Fruit fly (Drosophila melanogaster) whole organism, pupa: ENCODE results near the gene Tsp.

Experiments used
- CG10348 ChIP-seq: fragments of 200-800 bp; sonication (Bioruptor generic); IDR thresholded peaks from 2 replicates; pipeline ENCODE4 v1.3.6; 2022; ENCODE audit warnings: missing biosample characterization, missing genetic modification characterization
- CG12605 ChIP-seq: fragments of 200-800 bp; sonication (Bioruptor generic); IDR thresholded peaks from 2 replicates; pipeline ENCODE4 v1.3.6; 2022; ENCODE audit warnings: missing biosample characterization, missing genetic modification characterization
- CG13204 ChIP-seq: fragments of 200-800 bp; sonication (Bioruptor generic); optimal IDR thresholded peaks from 2 replicates; lab custom pipeline; 2018; ENCODE audit warnings: missing biosample characterization, mild to moderate bottlenecking, missing genetic modification characterization, moderate library complexity
- CG14655 ChIP-seq: fragments of 200-800 bp; sonication (Bioruptor generic); optimal IDR thresholded peaks from 3 replicates; lab custom pipeline; 2017; ENCODE audit warnings: mild to moderate bottlenecking, missing biosample characterization, missing genetic modification reagents, missing genetic modification characterization
- CG15710 ChIP-seq: fragments of 200-800 bp; sonication (Bioruptor generic); optimal IDR thresholded peaks from 2 replicates; lab custom pipeline; 2018; ENCODE audit warnings: missing biosample characterization, mild to moderate bottlenecking, missing genetic modification characterization, moderate library complexity
- CG17806 ChIP-seq: fragments of 200-800 bp; sonication (Bioruptor generic); optimal IDR thresholded peaks from 2 replicates; lab custom pipeline; 2018; ENCODE audit warnings: missing biosample characterization, mild to moderate bottlenecking, missing genetic modification characterization, moderate library complexity
- CG32121 ChIP-seq: fragments of 200-800 bp; sonication (Bioruptor generic); IDR thresholded peaks from 2 replicates; pipeline ENCODE4 v1.3.6; 2022; ENCODE audit warnings: missing biosample characterization, missing genetic modification characterization
- CG34367 ChIP-seq: fragments of 200-800 bp; sonication (Bioruptor generic); optimal IDR thresholded peaks from 2 replicates; lab custom pipeline; 2018; ENCODE audit warnings: missing biosample characterization, mild to moderate bottlenecking, missing genetic modification characterization
- CG4496 ChIP-seq: fragments of 200-800 bp; sonication (Bioruptor generic); IDR thresholded peaks from 3 replicates; pipeline ENCODE4 v1.3.6; 2022; ENCODE audit warnings: missing biosample characterization, missing genetic modification characterization
- CG8159 ChIP-seq: fragments of 200-800 bp; sonication (Bioruptor generic); optimal IDR thresholded peaks from 3 replicates; lab custom pipeline; 2018; ENCODE audit warnings: missing biosample characterization, mild to moderate bottlenecking, missing genetic modification characterization, moderate library complexity
- CG8301 ChIP-seq: fragments of 200-800 bp; sonication (Bioruptor generic); optimal IDR thresholded peaks from 2 replicates; lab custom pipeline; 2018; ENCODE audit warnings: missing biosample characterization, mild to moderate bottlenecking, missing genetic modification characterization
- CG9948 ChIP-seq: fragments of 200-800 bp; sonication (Bioruptor generic); optimal IDR thresholded peaks from 2 replicates; lab custom pipeline; 2018; ENCODE audit warnings: missing biosample characterization, mild to moderate bottlenecking, missing genetic modification characterization, moderate library complexity
- D1 ChIP-seq: fragments of 200-800 bp; sonication (Bioruptor generic); optimal IDR thresholded peaks from 2 replicates; lab custom pipeline; 2018; ENCODE audit warnings: missing biosample characterization, mild to moderate bottlenecking, missing genetic modification characterization, moderate library complexity
- EcR ChIP-seq: fragments of 200-800 bp; sonication (Bioruptor generic); optimal IDR thresholded peaks from 3 replicates; lab custom pipeline; 2019; ENCODE audit warnings: missing biosample characterization, missing genetic modification characterization, mild to moderate bottlenecking, moderate library complexity, missing genetic modification reagents
- Ets98B ChIP-seq: fragments of 200-800 bp; sonication (Bioruptor generic); IDR thresholded peaks from 2 replicates; pipeline ENCODE4 v1.3.6; 2022; ENCODE audit warnings: missing biosample characterization, missing genetic modification characterization
- Pif1A ChIP-seq: fragments of 200-800 bp; sonication (Bioruptor generic); optimal IDR thresholded peaks from 3 replicates; lab custom pipeline; 2016; ENCODE audit warnings: missing biosample characterization, missing genetic modification characterization
- Pif1B ChIP-seq: fragments of 200-800 bp; sonication (Bioruptor generic); optimal IDR thresholded peaks from 3 replicates; lab custom pipeline; 2016; ENCODE audit warnings: missing biosample characterization, missing genetic modification characterization
- Snoo ChIP-seq: fragments of 200-800 bp; sonication (Bioruptor generic); optimal IDR thresholded peaks from 3 replicates; lab custom pipeline; 2017; ENCODE audit warnings: missing biosample characterization, mild to moderate bottlenecking, missing genetic modification characterization, inconsistent platforms
- fd96Ca ChIP-seq: fragments of 200-800 bp; sonication (Bioruptor generic); IDR thresholded peaks from 3 replicates; pipeline ENCODE4 v1.3.6; 2022; ENCODE audit warnings: missing biosample characterization, missing genetic modification characterization
- gl ChIP-seq: fragments of 200-800 bp; sonication (Bioruptor generic); optimal IDR thresholded peaks from 2 replicates; lab custom pipeline; 2018; ENCODE audit warnings: missing biosample characterization, mild to moderate bottlenecking, missing genetic modification characterization
- rn ChIP-seq: fragments of 200-800 bp; sonication (Bioruptor generic); IDR thresholded peaks from 2 replicates; pipeline ENCODE4 v1.3.6; 2022; ENCODE audit warnings: missing biosample characterization, missing genetic modification characterization

Tsp gene

DNA sequence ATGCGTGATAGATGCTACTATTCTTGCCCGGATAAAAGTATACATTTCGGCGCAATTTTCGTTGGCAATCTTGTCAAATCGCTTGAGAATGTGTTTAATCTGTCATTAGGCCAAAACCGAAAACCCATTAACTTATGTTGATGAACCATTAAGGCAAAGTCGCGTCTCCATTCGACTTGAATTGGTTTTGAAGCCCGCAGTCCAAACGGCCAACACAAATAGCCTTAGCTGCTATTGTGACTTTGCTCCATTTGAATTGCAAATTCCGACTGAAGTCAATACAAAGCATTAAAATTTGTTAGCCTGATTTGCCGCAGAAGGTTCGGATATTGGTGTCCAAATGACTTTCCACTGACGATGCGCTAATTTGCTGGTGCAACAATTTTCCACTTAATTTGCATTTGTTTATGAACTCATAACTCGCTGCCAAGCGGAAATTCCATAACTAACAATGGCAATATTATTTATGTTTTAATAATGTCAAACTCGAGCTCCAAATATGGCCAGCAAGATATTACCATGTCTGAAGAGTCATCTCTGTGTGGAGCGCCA lies 2.4 kb downstream of the Tsp start:
- TF ChIP-seq gl (tag; lab: Kevin White, UChicago), result no peak
- TF ChIP-seq Pif1B (GFP tag; lab: Kevin White, UChicago), result no peak
- TF ChIP-seq CG8159 (tag; lab: Kevin White, UChicago), result no peak
- TF ChIP-seq CG14655 (GFP tag; lab: Kevin White, UChicago), result no peak
- TF ChIP-seq fd96Ca (GFP tag; lab: Robert Waterston, UW), result no peak
- TF ChIP-seq CG4496, result no peak
- TF ChIP-seq, all 21 proteins: peak for 0

DNA sequence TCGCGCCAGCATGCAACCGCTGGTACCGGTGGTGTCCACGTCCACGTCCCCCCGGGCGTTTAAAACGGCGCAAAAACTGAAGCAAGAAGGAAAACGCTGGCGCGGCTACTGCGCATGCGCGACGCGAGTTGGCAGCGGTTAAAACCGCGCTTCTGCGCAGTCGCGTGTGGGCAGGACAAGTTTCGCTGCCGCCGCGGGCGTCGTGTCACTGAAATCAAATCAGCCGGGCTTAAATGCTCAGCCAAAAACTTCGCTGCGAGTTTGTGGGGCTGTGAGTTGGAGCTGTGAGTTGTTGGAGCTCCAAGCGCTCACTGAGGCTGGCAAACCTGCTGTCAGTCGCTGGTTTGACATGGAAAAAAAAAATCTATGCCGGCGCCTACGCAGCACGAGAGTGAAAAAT lies 3.8 kb downstream of the Tsp start:
- no peak for TF ChIP-seq Pif1B (GFP tag; lab: Kevin White, UChicago)
- TF ChIP-seq Ets98B (GFP tag; lab: Robert Waterston, UW), result peak; percentile 14; the same call in 1 of the 2 replicates
- TF ChIP-seq fd96Ca (GFP tag; lab: Robert Waterston, UW), result 0 out of 3 replicates have a peak, but pooled peaks have one; percentile 18
- TF ChIP-seq CG14655 (GFP tag; lab: Kevin White, UChicago), result no peak
- TF ChIP-seq gl (tag; lab: Kevin White, UChicago), result no peak
- no peak for TF ChIP-seq CG12605 (GFP tag; lab: Robert Waterston, UW)
- no peak for TF ChIP-seq EcR (GFP tag; lab: Kevin White, UChicago)
- TF ChIP-seq CG4496, result peak; percentile 55; the same call in 1 of the 3 replicates
- TF ChIP-seq, all 21 proteins: peak for 3

DNA sequence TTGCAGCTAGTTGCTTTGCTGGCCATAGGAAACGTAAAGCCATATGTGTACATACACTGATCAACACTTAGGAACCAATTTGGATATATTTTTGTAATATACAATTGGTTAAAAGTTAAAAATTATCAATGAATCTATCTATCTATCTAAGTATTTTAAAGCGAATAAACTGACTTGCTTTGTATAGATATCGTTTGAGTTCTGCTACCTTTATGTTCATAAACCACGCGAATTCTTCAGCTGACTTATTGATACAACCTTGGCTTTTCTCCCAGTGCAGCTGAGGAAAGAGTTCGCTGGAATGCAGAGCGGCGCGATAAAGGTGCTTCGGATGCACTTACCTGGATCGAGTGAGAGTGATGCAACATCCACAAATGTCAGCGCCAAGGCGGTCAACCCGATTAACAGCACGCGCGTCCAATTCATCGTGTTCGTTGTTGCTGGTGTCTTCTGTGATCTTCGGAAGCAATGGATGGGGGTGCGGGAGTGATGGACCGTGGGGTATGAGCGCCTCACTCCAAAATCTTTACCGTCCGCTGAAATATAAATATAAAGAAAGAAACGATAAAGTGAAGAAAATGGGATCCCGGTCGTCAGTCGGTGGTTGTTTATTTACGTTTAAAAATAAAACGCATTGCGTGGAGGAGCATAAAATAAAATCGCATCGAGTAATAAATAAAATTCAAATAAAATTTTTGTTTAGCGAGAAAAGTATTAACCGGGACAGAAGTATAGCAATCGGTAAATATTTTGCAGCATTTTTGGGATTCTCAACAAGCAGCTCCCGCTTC lies 7.3 kb downstream of the Tsp start:
- TF ChIP-seq CG8159 (tag; lab: Kevin White, UChicago) (peak; percentile 62), D1 (tag; lab: Kevin White, UChicago) (no peak), Pif1B (GFP tag; lab: Kevin White, UChicago) (peak; percentile 39), EcR (GFP tag; lab: Kevin White, UChicago) (peak; percentile 55), Pif1A (GFP tag; lab: Kevin White, UChicago) (peak; percentile 32), CG8301 (tag; lab: Kevin White, UChicago) (no peak), Snoo (tag; lab: Kevin White, UChicago) (no peak), CG9948 (tag; lab: Kevin White, UChicago) (peak; percentile 41), CG34367 (tag; lab: Kevin White, UChicago) (peak; percentile 0), rn (GFP tag; lab: Robert Waterston, UW) (no peak), CG10348 (GFP tag; lab: Robert Waterston, UW) (no peak), CG17806 (tag; lab: Kevin White, UChicago) (peak; percentile 34), CG12605 (GFP tag; lab: Robert Waterston, UW) (no peak), CG15710 (tag; lab: Kevin White, UChicago) (peak; percentile 46), CG14655 (GFP tag; lab: Kevin White, UChicago) (no peak), gl (tag; lab: Kevin White, UChicago) (no peak), Ets98B (GFP tag; lab: Robert Waterston, UW) (no peak), CG32121 (GFP tag; lab: Robert Waterston, UW) (no peak), CG13204 (GFP tag; lab: Kevin White, UChicago) (peak; percentile 16), fd96Ca (GFP tag; lab: Robert Waterston, UW) (no peak)

DNA sequence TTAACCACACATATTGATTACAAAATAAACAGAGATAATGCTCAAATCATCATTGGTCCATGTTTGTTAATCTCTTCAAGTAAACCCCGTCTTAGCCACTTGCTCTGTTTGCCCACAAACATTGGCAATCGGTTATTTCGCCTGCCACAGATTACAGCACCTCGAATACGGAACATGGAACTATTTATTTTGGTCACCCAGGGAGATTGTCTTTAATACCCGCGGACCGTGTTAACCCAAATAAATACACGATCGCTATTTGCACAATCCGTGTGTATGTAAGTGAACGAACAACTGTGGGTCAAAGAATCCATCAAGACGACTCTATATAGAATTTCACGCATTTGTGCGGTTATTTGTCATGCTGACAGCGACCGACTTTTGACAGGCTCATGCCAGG lies 8.1 kb downstream of the Tsp start:
- TF ChIP-seq CG12605 (GFP tag; lab: Robert Waterston, UW), result no peak
- TF ChIP-seq CG17806 (tag; lab: Kevin White, UChicago), result no peak
- no peak for TF ChIP-seq CG34367 (tag; lab: Kevin White, UChicago)
- TF ChIP-seq D1 (tag; lab: Kevin White, UChicago), result no peak
- no peak for TF ChIP-seq gl (tag; lab: Kevin White, UChicago)
- TF ChIP-seq CG8301 (tag; lab: Kevin White, UChicago), result no peak
- no peak for TF ChIP-seq Ets98B (GFP tag; lab: Robert Waterston, UW)
- no peak for TF ChIP-seq Pif1B (GFP tag; lab: Kevin White, UChicago)
- TF ChIP-seq CG13204 (GFP tag; lab: Kevin White, UChicago), result no peak
- no peak for TF ChIP-seq EcR (GFP tag; lab: Kevin White, UChicago)
- no peak for TF ChIP-seq CG10348 (GFP tag; lab: Robert Waterston, UW)
- TF ChIP-seq Snoo (tag; lab: Kevin White, UChicago), result no peak
- TF ChIP-seq CG9948 (tag; lab: Kevin White, UChicago), result no peak
- no peak for TF ChIP-seq CG14655 (GFP tag; lab: Kevin White, UChicago)
- no peak for TF ChIP-seq Pif1A (GFP tag; lab: Kevin White, UChicago)
- TF ChIP-seq fd96Ca (GFP tag; lab: Robert Waterston, UW), result no peak

DNA sequence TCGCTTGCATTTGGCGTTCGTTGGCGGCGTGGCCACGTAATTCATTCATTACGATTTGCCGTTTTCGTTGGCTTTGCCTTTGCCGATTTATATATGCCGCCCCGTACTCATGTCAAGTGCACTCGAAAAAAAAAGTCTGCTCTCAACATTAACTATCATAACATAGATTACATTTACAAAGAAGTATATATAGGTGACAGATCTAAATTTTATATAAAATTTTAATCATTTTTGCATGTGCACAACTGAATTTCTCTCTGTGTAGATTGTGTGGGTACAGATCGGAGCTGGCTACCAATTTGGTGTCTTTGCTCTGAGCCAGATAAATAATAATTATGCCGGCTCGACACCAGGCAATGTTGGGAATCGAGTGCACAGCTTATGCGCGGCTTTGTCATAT lies 10.5 kb downstream of the Tsp start:
- TF ChIP-seq CG32121 (GFP tag; lab: Robert Waterston, UW) (peak; percentile 89), CG12605 (GFP tag; lab: Robert Waterston, UW) (peak; percentile 78), Ets98B (GFP tag; lab: Robert Waterston, UW) (peak; percentile 83), EcR (GFP tag; lab: Kevin White, UChicago) (no peak), CG8159 (tag; lab: Kevin White, UChicago) (peak; percentile 62), CG13204 (GFP tag; lab: Kevin White, UChicago) (no peak), CG17806 (tag; lab: Kevin White, UChicago) (peak; percentile 60), Pif1A (GFP tag; lab: Kevin White, UChicago) (peak; percentile 65), CG4496 (peak; percentile 89), gl (tag; lab: Kevin White, UChicago) (no peak), D1 (tag; lab: Kevin White, UChicago) (no peak), fd96Ca (GFP tag; lab: Robert Waterston, UW) (peak; percentile 83; the same call in 2 of the 3 replicates), Pif1B (GFP tag; lab: Kevin White, UChicago) (peak; percentile 64), CG14655 (GFP tag; lab: Kevin White, UChicago) (peak; percentile 62), CG15710 (tag; lab: Kevin White, UChicago) (peak; percentile 57), CG9948 (tag; lab: Kevin White, UChicago) (peak; percentile 55), CG8301 (tag; lab: Kevin White, UChicago) (peak; percentile 66), CG10348 (GFP tag; lab: Robert Waterston, UW) (no peak), CG34367 (tag; lab: Kevin White, UChicago) (peak; percentile 55), Snoo (tag; lab: Kevin White, UChicago) (peak; percentile 55), rn (GFP tag; lab: Robert Waterston, UW) (peak; percentile 65)
- TF ChIP-seq, all 21 proteins: peak for 16
